Worm (Caenorhabditis elegans): Measurements from ENCODE around the gene rrf-3.

The rrf-3 gene

DNA sequence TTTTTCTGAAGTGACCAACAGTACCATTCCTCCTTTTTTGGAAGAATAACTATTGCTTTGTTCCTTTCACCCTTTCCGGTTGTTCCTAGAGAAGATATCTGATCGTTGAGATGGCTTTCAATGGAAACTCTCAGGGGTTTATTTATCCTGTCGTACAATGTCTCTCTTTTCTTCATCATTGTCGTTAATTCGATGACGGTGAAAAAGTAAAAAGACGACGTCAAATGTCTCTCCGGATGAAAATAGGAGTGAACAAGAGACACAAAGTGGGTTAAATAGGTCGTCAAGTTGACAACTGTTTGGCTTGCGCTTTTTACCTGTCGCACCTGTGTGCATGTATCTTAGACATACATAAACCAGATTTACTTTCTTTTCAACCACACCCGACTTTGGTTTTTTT, 31.7 kb downstream of the rrf-3 start:
- TF ChIP-seq ceh-24 (tag; optimal IDR thresholded peaks at IDR 0.05) (no peak), fkh-6 (tag; optimal IDR thresholded peaks at IDR 0.05) (no peak), mec-3 (tag; optimal IDR thresholded peaks at IDR 0.05; ENCODE audit: borderline replicate concordance) (no peak), unc-86 (tag; optimal IDR thresholded peaks at IDR 0.05) (no peak), gmeb-2 (tag; optimal IDR thresholded peaks at IDR 0.05) (no peak), ceh-14 (tag; optimal IDR thresholded peaks at IDR 0.05) (no peak)

- TF ChIP-seq pha-4 (tag; optimal IDR thresholded peaks at IDR 0.05) (no peak), sdc-2 (tag; optimal IDR thresholded peaks at IDR 0.05) (no peak), ceh-18 (tag; optimal IDR thresholded peaks at IDR 0.05) (no peak), pha-2 (tag; optimal IDR thresholded peaks at IDR 0.05) (no peak), ceh-48 (tag; optimal IDR thresholded peaks at IDR 0.05) (no peak), npax-4 (tag; optimal IDR thresholded peaks at IDR 0.05) (no peak), pag-3 (tag; optimal IDR thresholded peaks at IDR 0.05; ENCODE audit: borderline replicate concordance) (no peak), mec-3 (tag; optimal IDR thresholded peaks at IDR 0.05; ENCODE audit: borderline replicate concordance) (no peak), pqm-1 (tag; optimal IDR thresholded peaks at IDR 0.05) (no peak), sox-2 (GFP tag; IDR thresholded peaks at IDR 0.05) (no peak)
These were observed 36.2 kb downstream of the rrf-3 start, which contains the start of gene qua-1 for ce11 chrII:8198503-8198902. TSS of gene qua-1 (plus strand) at chrII:8198803.

DNA sequence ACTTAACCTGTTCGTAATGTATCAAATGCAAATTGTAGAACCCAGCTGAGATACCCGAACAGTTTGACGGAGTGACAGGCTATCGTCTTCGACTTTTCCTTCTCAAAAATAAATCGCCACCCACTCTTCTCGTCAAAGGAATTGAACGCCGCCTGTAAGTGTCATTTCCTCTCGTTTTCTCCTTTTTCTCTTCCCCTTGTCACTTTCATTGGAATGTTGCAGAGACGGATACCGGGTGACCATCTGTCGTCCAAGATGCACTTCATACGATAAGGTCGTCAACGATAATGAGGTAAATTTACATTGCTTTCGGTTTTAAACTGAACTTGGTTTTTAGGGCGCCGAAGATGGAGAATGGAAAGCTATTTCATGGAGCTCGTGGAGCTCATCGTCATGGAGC, 37.5 kb downstream of the rrf-3 start:
- TF ChIP-seq unc-55 (GFP tag; optimal IDR thresholded peaks at IDR 0.05): peak; percentile 9
- no peak for TF ChIP-seq dve-1 (tag; optimal IDR thresholded peaks at IDR 0.05)

ce11 chrII:8204039-8204438, 41.8 kb downstream of the rrf-3 start, which contains the start of gene col-76:
TSS of gene col-76 (plus strand) at chrII:8204339.
- TF ChIP-seq unc-86 (tag; optimal IDR thresholded peaks at IDR 0.05) (no peak), Y22D7AL.16 (tag; optimal IDR thresholded peaks at IDR 0.05) (no peak), ceh-31 (tag; optimal IDR thresholded peaks at IDR 0.05) (no peak), ama-1 (optimal IDR thresholded peaks at IDR 0.05) (no peak), sdc-2 (tag; optimal IDR thresholded peaks at IDR 0.05) (no peak), ceh-18 (tag; optimal IDR thresholded peaks at IDR 0.05) (no peak), ahr-1 (tag; optimal IDR thresholded peaks at IDR 0.05) (no peak), unc-55 (GFP tag; optimal IDR thresholded peaks at IDR 0.05) (no peak), hlh-6 (tag; optimal IDR thresholded peaks at IDR 0.05) (no peak), pqm-1 (tag; optimal IDR thresholded peaks at IDR 0.05) (no peak), ceh-14 (tag; optimal IDR thresholded peaks at IDR 0.05) (no peak), pros-1 (tag; optimal IDR thresholded peaks at IDR 0.05) (no peak), ceh-9 (tag; optimal IDR thresholded peaks at IDR 0.05) (no peak), nfya-1 (tag; optimal IDR thresholded peaks at IDR 0.05) (no peak), unc-3 (GFP tag; conservative IDR thresholded peaks at IDR 0.05) (no peak), unc-3 (tag; optimal IDR thresholded peaks at IDR 0.05) (no peak), C08G9.2 (tag; optimal IDR thresholded peaks at IDR 0.05) (no peak), rnt-1 (tag; optimal IDR thresholded peaks at IDR 0.05) (no peak), fkh-6 (tag; optimal IDR thresholded peaks at IDR 0.05) (no peak), unc-42 (tag; optimal IDR thresholded peaks at IDR 0.05) (no peak)

DNA sequence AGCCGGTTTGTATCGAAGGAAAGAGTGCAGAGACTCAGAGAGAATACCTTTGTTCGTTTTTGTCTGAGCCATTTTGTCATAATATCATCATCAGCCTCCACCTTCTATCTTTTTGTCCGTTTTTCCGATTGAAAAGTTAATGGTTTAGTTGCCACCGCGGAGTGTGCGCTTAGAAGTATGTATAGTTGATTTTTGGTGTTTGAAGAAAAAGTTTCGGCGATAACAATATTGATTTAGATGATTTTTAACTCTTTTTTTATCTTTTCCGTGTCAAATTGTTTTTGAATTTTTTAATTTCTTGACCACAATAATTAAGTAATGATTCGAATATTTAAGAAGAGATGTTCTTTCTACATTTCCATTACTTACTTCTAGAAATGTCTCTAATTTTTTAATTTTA, 43.3 kb downstream of the rrf-3 start:
- TF ChIP-seq rnt-1 (tag; optimal IDR thresholded peaks at IDR 0.05) (no peak), elt-4 (tag; optimal IDR thresholded peaks at IDR 0.05) (no peak), hlh-13 (GFP tag; optimal IDR thresholded peaks at IDR 0.05) (no peak), gmeb-2 (tag; optimal IDR thresholded peaks at IDR 0.05) (no peak), ref-2 (tag; optimal IDR thresholded peaks at IDR 0.05) (no peak), hlh-30 (tag; optimal IDR thresholded peaks at IDR 0.05; ENCODE audit: insufficient read depth) (no peak)

DNA sequence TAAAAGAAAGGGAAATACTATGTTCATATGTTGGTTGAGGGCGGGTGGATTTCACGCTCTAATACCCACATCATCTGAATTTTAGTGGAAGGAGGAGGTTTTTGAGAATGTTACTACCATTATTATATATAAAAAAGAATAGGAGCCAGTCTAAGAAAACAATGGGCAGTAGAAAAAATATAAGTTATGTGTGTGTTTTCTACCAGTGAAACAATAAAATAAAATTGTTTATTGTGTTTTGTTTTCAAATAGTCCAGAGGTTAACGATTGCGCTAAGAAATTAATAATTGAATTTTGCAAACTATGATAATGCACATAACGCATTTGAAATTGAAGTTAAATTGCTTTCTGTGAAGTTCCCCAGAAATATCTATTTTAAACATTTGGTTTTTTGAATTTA, 47.2 kb downstream of the rrf-3 start, which contains the start of gene M110.8:
Gene M110.8 (minus strand): TSS at position 101 of the 400 bp plus-strand sequence.
- TF ChIP-seq fkh-6 (tag; optimal IDR thresholded peaks at IDR 0.05) (no peak), unc-86 (tag; optimal IDR thresholded peaks at IDR 0.05) (no peak), hlh-13 (GFP tag; optimal IDR thresholded peaks at IDR 0.05) (no peak), tbx-7 (tag; optimal IDR thresholded peaks at IDR 0.05) (no peak), hlh-6 (tag; optimal IDR thresholded peaks at IDR 0.05) (no peak), mec-3 (tag; optimal IDR thresholded peaks at IDR 0.05; ENCODE audit: borderline replicate concordance) (no peak), pha-4 (tag; optimal IDR thresholded peaks at IDR 0.05) (no peak), pha-2 (tag; optimal IDR thresholded peaks at IDR 0.05) (no peak)

Data from whole organism, late embryonic.